Worm (Caenorhabditis elegans): ENCODE data around the gene npp-19.

Gene npp-19

DNA sequence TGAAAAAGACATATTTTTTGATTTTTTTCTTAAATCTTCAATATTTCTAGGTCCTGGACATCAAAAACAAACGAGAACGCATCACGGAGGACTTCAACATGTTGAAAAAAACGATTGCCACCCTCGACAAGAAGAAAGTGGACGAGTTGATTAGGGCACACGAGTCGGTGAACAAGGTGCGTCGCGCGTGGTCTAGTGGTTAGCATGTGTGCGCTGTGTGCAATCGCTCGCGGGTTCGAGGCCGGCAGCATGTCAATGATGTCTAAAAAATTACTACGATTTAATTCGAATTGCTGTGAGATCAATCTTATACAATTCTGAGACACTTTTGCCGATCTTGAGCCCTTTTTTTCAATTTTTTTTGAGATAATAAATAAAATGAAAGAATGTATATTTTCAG is 41.8 kb upstream of the npp-19 start (continued):
- TF ChIP-seq sptf-1 (tag; optimal IDR thresholded peaks at IDR 0.05) = no peak
- no peak for TF ChIP-seq Y116A8C.19 (tag; optimal IDR thresholded peaks at IDR 0.05; ENCODE audit: borderline replicate concordance)
- TF ChIP-seq snu-23 (GFP tag; optimal IDR thresholded peaks at IDR 0.05) = peak; percentile 93
- TF ChIP-seq zag-1 (tag; optimal IDR thresholded peaks at IDR 0.05) = no peak
- peak; percentile 80 for TF ChIP-seq unc-130 (tag; optimal IDR thresholded peaks at IDR 0.05)
- TF ChIP-seq blmp-1 (tag; optimal IDR thresholded peaks at IDR 0.05) = no peak
- no peak for TF ChIP-seq unc-62 (GFP tag; optimal IDR thresholded peaks at IDR 0.05)
- peak; percentile 88 for TF ChIP-seq dsc-1 (tag; optimal IDR thresholded peaks at IDR 0.05)
- peak; percentile 46 for TF ChIP-seq grh-1 (GFP tag; IDR thresholded peaks at IDR 0.05)
- TF ChIP-seq ama-1 (optimal IDR thresholded peaks at IDR 0.05) = no peak
- peak; percentile 84 for TF ChIP-seq tbx-2 (tag; optimal IDR thresholded peaks at IDR 0.05)

DNA sequence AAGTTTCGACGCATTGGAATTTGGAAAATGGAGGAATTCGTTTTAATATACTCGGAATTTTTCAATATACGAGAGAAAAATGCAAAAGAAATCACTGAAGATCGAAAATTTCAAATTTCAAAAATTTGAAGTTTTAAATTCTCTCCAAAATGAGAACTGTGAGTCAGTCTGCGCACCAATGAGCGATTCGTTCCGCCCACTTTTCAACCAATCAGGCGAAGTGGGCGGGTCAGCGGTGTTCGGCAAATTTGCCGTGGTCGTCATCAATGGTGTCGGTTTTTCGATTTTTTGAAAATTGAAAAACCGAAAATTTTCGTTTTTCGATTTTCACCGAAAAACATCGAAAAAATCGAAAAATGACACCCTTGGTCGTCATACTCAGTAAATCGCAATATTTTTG is 40.3 kb upstream of the npp-19 start:
- TF ChIP-seq nhr-77 (tag; optimal IDR thresholded peaks at IDR 0.05) = no peak
- no peak for TF ChIP-seq mep-1 (tag; optimal IDR thresholded peaks at IDR 0.05)
- TF ChIP-seq pag-3 (tag; optimal IDR thresholded peaks at IDR 0.05; ENCODE audit: borderline replicate concordance, insufficient read depth) = no peak
- TF ChIP-seq lir-3 (tag; optimal IDR thresholded peaks at IDR 0.05; ENCODE audit: poor library complexity) = no peak
- no peak for TF ChIP-seq nhr-47 (tag; optimal IDR thresholded peaks at IDR 0.05)
- no peak for TF ChIP-seq fkh-10 (GFP tag; optimal IDR thresholded peaks at IDR 0.05)
- no peak for TF ChIP-seq C16A3.4 (tag; optimal IDR thresholded peaks at IDR 0.05)
- TF ChIP-seq nhr-19 (GFP tag; conservative IDR thresholded peaks at IDR 0.05) = no peak
- no peak for TF ChIP-seq tlp-1 (tag; optimal IDR thresholded peaks at IDR 0.05)
- TF ChIP-seq unc-62 (GFP tag; optimal IDR thresholded peaks at IDR 0.05) = no peak
- no peak for TF ChIP-seq ceh-63 (GFP tag; optimal IDR thresholded peaks at IDR 0.05)

DNA sequence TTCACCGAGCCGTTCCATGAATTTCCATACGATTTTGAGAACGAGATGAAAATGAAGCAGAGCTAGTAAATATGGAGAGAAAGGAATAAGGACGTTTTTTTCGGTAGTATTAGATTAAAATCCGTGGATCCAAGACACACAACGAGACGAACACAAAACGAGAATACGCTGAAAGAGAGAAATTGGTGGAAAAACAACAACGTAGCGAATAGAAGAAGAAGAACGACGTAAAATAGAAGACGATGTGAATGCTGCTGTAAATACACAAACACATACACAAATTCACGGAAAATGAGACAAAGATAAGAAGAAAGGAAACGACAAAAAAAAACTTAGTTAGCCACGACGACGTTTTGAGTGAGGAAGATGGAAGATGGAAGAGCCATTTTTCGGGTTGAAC is 36.4 kb upstream of the npp-19 start:
- no peak for TF ChIP-seq nhr-237 (tag; optimal IDR thresholded peaks at IDR 0.05)
- TF ChIP-seq nhr-85 (tag) = no peak
- TF ChIP-seq fos-1 (tag; optimal IDR thresholded peaks at IDR 0.05) = no peak
- TF ChIP-seq skn-1 (tag; optimal IDR thresholded peaks at IDR 0.05) = no peak
- no peak for TF ChIP-seq swsn-7 (tag; optimal IDR thresholded peaks at IDR 0.05)
- TF ChIP-seq blmp-1 (tag; optimal IDR thresholded peaks at IDR 0.05) = no peak
- TF ChIP-seq nhr-19 (GFP tag; conservative IDR thresholded peaks at IDR 0.05) = no peak
- TF ChIP-seq dpl-1 (GFP tag; optimal IDR thresholded peaks at IDR 0.05) = no peak
- TF ChIP-seq efl-3 (GFP tag; optimal IDR thresholded peaks at IDR 0.05) = no peak
- no peak for TF ChIP-seq nhr-20 (tag; optimal IDR thresholded peaks at IDR 0.05)
- no peak for TF ChIP-seq nhr-90 (tag; optimal IDR thresholded peaks at IDR 0.05; ENCODE audit: poor library complexity)
- no peak for TF ChIP-seq ets-5 (GFP tag; IDR thresholded peaks at IDR 0.05)
- no peak for TF ChIP-seq lin-35 (GFP tag; optimal IDR thresholded peaks at IDR 0.05)
- TF ChIP-seq ama-1 (optimal IDR thresholded peaks at IDR 0.05) = no peak
- no peak for TF ChIP-seq ceh-90 (tag; optimal IDR thresholded peaks at IDR 0.05)

- TF ChIP-seq ceh-8 (GFP tag; optimal IDR thresholded peaks at IDR 0.05) (no peak), jun-1 (tag; optimal IDR thresholded peaks at IDR 0.05) (no peak), ces-1 (GFP tag; optimal IDR thresholded peaks at IDR 0.05) (no peak), alr-1 (tag; optimal IDR thresholded peaks at IDR 0.05; ENCODE audit: borderline replicate concordance) (no peak), fkh-4 (tag; optimal IDR thresholded peaks at IDR 0.05; ENCODE audit: borderline replicate concordance) (no peak), ceh-63 (GFP tag; optimal IDR thresholded peaks at IDR 0.05) (no peak)
These were observed 31.3 kb upstream of the npp-19 start for ce11 chrII:10829572-10829971.
